Worm (Caenorhabditis elegans): ENCODE results near the gene popl-7.

DNA sequence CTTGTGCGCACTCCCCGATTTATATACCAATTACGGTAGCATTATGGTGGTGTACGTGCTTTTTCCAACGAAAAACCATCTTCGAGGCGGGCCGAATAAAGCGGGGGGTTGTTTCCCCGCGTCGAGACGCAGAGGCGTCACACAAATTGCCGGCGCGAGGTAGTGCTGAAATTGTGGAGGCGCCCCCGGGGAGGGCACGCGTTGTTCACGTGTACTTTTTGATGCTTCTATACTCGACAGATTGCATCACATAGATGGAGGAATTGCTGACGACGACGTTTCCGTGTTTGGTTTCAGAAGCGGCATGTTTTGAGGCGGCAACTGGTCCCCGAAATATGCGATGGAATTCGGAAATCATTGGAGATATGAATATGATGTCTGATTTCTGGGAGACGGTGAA is 24.8 kb downstream of the popl-7 start:
- TF ChIP-seq nhr-12 (tag; optimal IDR thresholded peaks at IDR 0.05), result no peak
- peak; percentile 6 for TF ChIP-seq skn-1 (tag; optimal IDR thresholded peaks at IDR 0.05)
- TF ChIP-seq egl-27 (tag; optimal IDR thresholded peaks at IDR 0.05), result peak; percentile 66
- no peak for TF ChIP-seq nhr-76 (tag; optimal IDR thresholded peaks at IDR 0.05)
- TF ChIP-seq unc-62 (GFP tag; optimal IDR thresholded peaks at IDR 0.05), result peak; percentile 81

Data from whole organism, L3 larva.